Worm (Caenorhabditis elegans) whole organism, L4/young adult: ENCODE data around the gene Y116A8C.44.
"Not testable (repeated sequence)": the region's sequence is repeated elsewhere in the genome, so short reads cannot be mapped to it uniquely, and the experiment has no call there.

Experiments
- W03F9.2 ChIP-seq: fragments of 150-350 bp; optimal IDR thresholded peaks from 2 replicates; lab custom pipeline; 2014; ENCODE audit warnings: missing biosample characterization, missing genetic modification characterization
- dao-5 ChIP-seq: sonication (generic microtip); optimal IDR thresholded peaks from 2 replicates; lab custom pipeline; 2016; ENCODE audit warnings: missing genotype, missing genetic modification characterization, moderate library complexity, missing compliant biosample characterization
- him-1 ChIP-seq: sonication (generic microtip); optimal IDR thresholded peaks from 2 replicates; lab custom pipeline; 2016; ENCODE audit warnings: missing genotype, missing genetic modification reagents, missing genetic modification characterization, missing compliant biosample characterization

- TF ChIP-seq dao-5 (tag; lab: Kevin White, UChicago); him-1; W03F9.2 (tag; lab: Kevin White, UChicago): not testable (repeated sequence)
These were observed 7.0 kb upstream of the Y116A8C.44 start, which contains the start of gene Y116A8C.465 for ce11 chrIV:17064937-17065336.
